Fruit fly (Drosophila melanogaster): ENCODE data around the gene GNBP3.

DNA sequence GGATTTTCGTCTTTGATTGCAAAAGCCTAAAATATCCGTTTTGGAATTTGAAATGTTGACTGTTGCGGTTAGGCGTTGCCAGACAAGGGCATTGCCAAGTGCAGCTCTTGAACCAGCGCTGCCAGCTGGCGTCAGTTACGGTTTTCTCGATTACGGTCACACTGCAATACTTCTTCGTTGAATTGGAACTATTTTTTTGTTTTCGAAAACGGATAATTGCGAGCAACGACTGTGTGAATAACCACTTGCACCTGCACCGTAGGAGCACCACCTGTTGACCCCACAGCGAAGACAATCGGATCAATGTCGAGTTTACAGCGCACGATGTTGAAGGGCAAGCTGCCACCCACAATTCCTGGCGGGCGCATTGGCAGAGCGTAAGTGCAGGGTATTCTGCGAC lies 31.8 kb downstream of the GNBP3 start, which contains the start of gene CG5068:
- TF ChIP-seq Pif1B (GFP tag; optimal IDR thresholded peaks at IDR 0.05) (no peak), fd96Ca (GFP tag; IDR thresholded peaks at IDR 0.05) (no peak), CG15710 (tag; optimal IDR thresholded peaks at IDR 0.05) (no peak), Snoo (tag; optimal IDR thresholded peaks at IDR 0.05) (no peak), EcR (GFP tag; optimal IDR thresholded peaks at IDR 0.05) (no peak), rn (GFP tag; IDR thresholded peaks at IDR 0.05) (no peak)

Data from whole organism, pupa.